Worm (Caenorhabditis elegans) whole organism, L3 larva: ENCODE measurements around the gene acr-21.

Experiments used
- R02D3.7 ChIP-seq: fragments of 150-350 bp; optimal IDR thresholded peaks from 2 replicates; lab custom pipeline; 2014; ENCODE audit warnings: missing biosample characterization, missing genetic modification characterization
- ZK546.5 ChIP-seq: sonication (generic microtip); optimal IDR thresholded peaks from 2 replicates; lab custom pipeline; 2017; ENCODE audit warnings: missing biosample characterization, missing genetic modification characterization
- aly-2 ChIP-seq: fragments of 150-350 bp; optimal IDR thresholded peaks from 2 replicates; lab custom pipeline; 2014; ENCODE audit warnings: missing biosample characterization, missing genetic modification characterization
- ceh-16 ChIP-seq: sonication (generic microtip); optimal IDR thresholded peaks from 2 replicates; lab custom pipeline; 2017; ENCODE audit warnings: missing biosample characterization, missing genetic modification characterization
- ceh-28 ChIP-seq: fragments of 150-350 bp; optimal IDR thresholded peaks from 2 replicates; lab custom pipeline; 2014; ENCODE audit warnings: missing biosample characterization, missing genetic modification reagents, missing genetic modification characterization
- ceh-82 ChIP-seq: fragments of 150-350 bp; optimal IDR thresholded peaks from 2 replicates; lab custom pipeline; 2014; ENCODE audit warnings: missing biosample characterization, missing genetic modification characterization
- ceh-9 ChIP-seq: sonication (generic microtip); optimal IDR thresholded peaks from 2 replicates; lab custom pipeline; 2018; ENCODE audit warnings: missing biosample characterization, missing genetic modification characterization
- daf-12 ChIP-seq: fragments of 150-350 bp; optimal IDR thresholded peaks from 2 replicates; lab custom pipeline; 2014; ENCODE audit warnings: missing biosample characterization, missing genetic modification reagents, missing genetic modification characterization
- egl-27 ChIP-seq: sonication (generic microtip); optimal IDR thresholded peaks from 4 replicates; lab custom pipeline; 2017; ENCODE audit warnings: missing biosample characterization, missing genetic modification reagents, missing genetic modification characterization
- egl-5 ChIP-seq: fragments of 150-350 bp; optimal IDR thresholded peaks from 2 replicates; lab custom pipeline; 2017; ENCODE audit warnings: missing biosample characterization, missing genetic modification reagents, missing genetic modification characterization, inconsistent platforms
- elt-2 ChIP-seq: sonication (generic microtip); optimal IDR thresholded peaks from 2 replicates; lab custom pipeline; 2016; ENCODE audit warnings: missing genetic modification reagents, mild to moderate bottlenecking, missing genetic modification characterization, missing compliant biosample characterization
- elt-3 ChIP-seq, 3 experiments: fragments of 150-350 bp in 1 of 3; sonication (generic microtip) in 2 of 3; optimal IDR thresholded peaks; 2 replicates in 2 of 3; 4 replicates in 1 of 3; lab custom pipeline; 2014 to 2017; ENCODE audit warnings: missing biosample characterization in 3 of 3, missing genetic modification characterization in 3 of 3
- eor-1 ChIP-seq, 2 experiments: fragments of 150-350 bp; optimal IDR thresholded peaks; 2 replicates each; lab custom pipeline; 2014 to 2018; ENCODE audit warnings: missing biosample characterization in 2 of 2, missing genetic modification characterization in 2 of 2
- fkh-10 ChIP-seq: sonication (generic microtip); optimal IDR thresholded peaks from 2 replicates; lab custom pipeline; 2017; ENCODE audit warnings: missing biosample characterization, missing genetic modification reagents, missing genetic modification characterization
- fkh-2 ChIP-seq: fragments of 150-350 bp; optimal IDR thresholded peaks from 2 replicates; lab custom pipeline; 2014; ENCODE audit warnings: missing biosample characterization, missing genetic modification reagents, missing genetic modification characterization
- fos-1 ChIP-seq: fragments of 150-350 bp; optimal IDR thresholded peaks from 2 replicates; lab custom pipeline; 2014; ENCODE audit warnings: missing biosample characterization, missing genetic modification characterization
- hmg-11 ChIP-seq: sonication (generic microtip); optimal IDR thresholded peaks from 2 replicates; lab custom pipeline; 2016; ENCODE audit warnings: missing genetic modification characterization, missing compliant biosample characterization
- jun-1 ChIP-seq: fragments of 150-350 bp; optimal IDR thresholded peaks from 2 replicates; lab custom pipeline; 2014; ENCODE audit warnings: missing biosample characterization, missing genetic modification reagents, missing genetic modification characterization
- lin-15B ChIP-seq: fragments of 150-350 bp; optimal IDR thresholded peaks from 2 replicates; lab custom pipeline; 2014; ENCODE audit warnings: missing biosample characterization, missing genetic modification characterization
- lin-39 ChIP-seq: fragments of 150-350 bp; optimal IDR thresholded peaks from 2 replicates; lab custom pipeline; 2018; ENCODE audit warnings: missing biosample characterization, missing genetic modification reagents, missing genetic modification characterization
- lsy-12 ChIP-seq: sonication (generic microtip); optimal IDR thresholded peaks from 2 replicates; lab custom pipeline; 2016; ENCODE audit warnings: mild to moderate bottlenecking, missing genetic modification characterization, missing compliant biosample characterization
- mdl-1 ChIP-seq: fragments of 150-350 bp; optimal IDR thresholded peaks from 2 replicates; lab custom pipeline; 2014; ENCODE audit warnings: missing biosample characterization, missing genetic modification characterization
- mml-1 ChIP-seq: fragments of 150-350 bp; sonication (generic microtip); optimal IDR thresholded peaks from 3 replicates; lab custom pipeline; 2014; ENCODE audit warnings: missing biosample characterization, missing genetic modification characterization
- nfya-1 ChIP-seq: sonication (generic microtip); optimal IDR thresholded peaks from 2 replicates; lab custom pipeline; 2017; ENCODE audit warnings: missing genetic modification characterization, mild to moderate bottlenecking, missing compliant biosample characterization, antibody characterized with exemption, moderate library complexity; ENCODE audit not compliant: insufficient read depth
- nhr-12 ChIP-seq: fragments of 150-350 bp; optimal IDR thresholded peaks from 2 replicates; lab custom pipeline; 2014; ENCODE audit warnings: missing biosample characterization, missing genetic modification characterization
- nhr-23 ChIP-seq: fragments of 150-350 bp; optimal IDR thresholded peaks from 2 replicates; lab custom pipeline; 2014; ENCODE audit warnings: missing biosample characterization, missing genetic modification reagents, missing genetic modification characterization
- nhr-237 ChIP-seq: fragments of 150-350 bp; optimal IDR thresholded peaks from 2 replicates; lab custom pipeline; 2014; ENCODE audit warnings: missing biosample characterization, missing genetic modification characterization
- nhr-28 ChIP-seq: fragments of 150-350 bp; optimal IDR thresholded peaks from 2 replicates; lab custom pipeline; 2014; ENCODE audit warnings: missing biosample characterization, missing genetic modification characterization
- nhr-43 ChIP-seq: sonication (generic microtip); optimal IDR thresholded peaks from 2 replicates; lab custom pipeline; 2016; ENCODE audit warnings: mild to moderate bottlenecking, missing genetic modification characterization, missing compliant biosample characterization; ENCODE audit not compliant: poor library complexity, severe bottlenecking
- nhr-67 ChIP-seq: fragments of 150-350 bp; optimal IDR thresholded peaks from 2 replicates; lab custom pipeline; 2014; ENCODE audit warnings: missing biosample characterization, missing genetic modification characterization
- nhr-76 ChIP-seq: fragments of 150-350 bp; sonication (generic microtip); optimal IDR thresholded peaks from 5 replicates; lab custom pipeline; 2014; ENCODE audit warnings: missing biosample characterization, missing genetic modification characterization
- nhr-77 ChIP-seq: fragments of 150-350 bp; optimal IDR thresholded peaks from 2 replicates; lab custom pipeline; 2014; ENCODE audit warnings: missing biosample characterization, missing genetic modification characterization
- pha-4 ChIP-seq: fragments of 150-350 bp; optimal IDR thresholded peaks from 2 replicates; lab custom pipeline; 2014; ENCODE audit warnings: missing biosample characterization, missing genetic modification reagents, missing genetic modification characterization
- pqm-1 ChIP-seq: fragments of 150-350 bp; optimal IDR thresholded peaks from 2 replicates; lab custom pipeline; 2017; ENCODE audit warnings: missing biosample characterization, missing genetic modification characterization, inconsistent platforms
- sea-2 ChIP-seq: fragments of 150-350 bp; sonication (generic microtip); optimal IDR thresholded peaks from 4 replicates; lab custom pipeline; 2014; ENCODE audit warnings: missing biosample characterization, missing genetic modification reagents, missing genetic modification characterization
- skn-1 ChIP-seq: fragments of 150-350 bp; optimal IDR thresholded peaks from 2 replicates; lab custom pipeline; 2014; ENCODE audit warnings: missing biosample characterization, missing genetic modification characterization
- snpc-4 ChIP-seq: fragments of 150-350 bp; optimal IDR thresholded peaks from 2 replicates; lab custom pipeline; 2014; ENCODE audit warnings: missing biosample characterization, missing genetic modification characterization
- tbx-2 ChIP-seq: sonication (generic microtip); optimal IDR thresholded peaks from 2 replicates; lab custom pipeline; 2016; ENCODE audit warnings: mild to moderate bottlenecking, missing genetic modification characterization, missing compliant biosample characterization
- unc-39 ChIP-seq: sonication (generic microtip); optimal IDR thresholded peaks from 4 replicates; lab custom pipeline; 2017; ENCODE audit warnings: missing biosample characterization, missing genetic modification characterization
- unc-62 ChIP-seq: fragments of 150-350 bp; sonication (generic microtip); optimal IDR thresholded peaks from 4 replicates; lab custom pipeline; 2014; ENCODE audit warnings: missing biosample characterization, missing genetic modification reagents, missing genetic modification characterization
- zag-1 ChIP-seq: fragments of 150-350 bp; optimal IDR thresholded peaks from 2 replicates; lab custom pipeline; 2014; ENCODE audit warnings: missing biosample characterization, missing genetic modification characterization
- ztf-11 ChIP-seq: fragments of 150-350 bp; optimal IDR thresholded peaks from 2 replicates; lab custom pipeline; 2014; ENCODE audit warnings: missing biosample characterization, missing genetic modification characterization
- ztf-4 ChIP-seq: fragments of 150-350 bp; optimal IDR thresholded peaks from 2 replicates; lab custom pipeline; 2014; ENCODE audit warnings: missing biosample characterization, missing genetic modification characterization

Gene acr-21

ce11 chrIII:6608101-6608672 lies 26.5 kb downstream of the acr-21 start, which contains the start of the genes mdh-2 and F20H11.4 (continued):
- TF ChIP-seq lin-39 (tag; lab: Kevin White, UChicago) (peak; percentile 77), eor-1 (tag; optimal IDR thresholded peaks at IDR 0.05; lab: Kevin White, UChicago) (no peak), mdl-1 (tag; lab: Kevin White, UChicago) (no peak), nhr-12 (tag; lab: Kevin White, UChicago) (no peak), nhr-76 (tag; lab: Kevin White, UChicago) (no peak), fkh-10 (GFP tag; lab: Kevin White, UChicago) (no peak), fos-1 (tag; lab: Kevin White, UChicago) (no peak), ceh-9 (tag; lab: Kevin White, UChicago) (no peak), elt-2 (peak; percentile 54), snpc-4 (tag; lab: Kevin White, UChicago) (peak; percentile 62), pha-4 (tag; lab: Kevin White, UChicago) (peak; percentile 95), nfya-1 (tag; lab: Kevin White, UChicago) (peak; percentile 87), ztf-4 (tag; lab: Kevin White, UChicago) (no peak), R02D3.7 (tag; lab: Kevin White, UChicago) (peak; percentile 52), nhr-77 (tag; lab: Kevin White, UChicago) (no peak), sea-2 (GFP tag; lab: Kevin White, UChicago) (no peak), ceh-82 (tag; lab: Kevin White, UChicago) (no peak)

- TF ChIP-seq mml-1 (tag; lab: Kevin White, UChicago), result no peak
- TF ChIP-seq egl-5 (tag; lab: Kevin White, UChicago), result no peak
- TF ChIP-seq ceh-28, result no peak
- no peak for TF ChIP-seq nhr-237 (tag; lab: Kevin White, UChicago)
- TF ChIP-seq fkh-10 (GFP tag; lab: Kevin White, UChicago), result no peak
- TF ChIP-seq pha-4 (tag; lab: Kevin White, UChicago), result no peak
- TF ChIP-seq snpc-4 (tag; lab: Kevin White, UChicago), result no peak
- TF ChIP-seq fkh-2 (tag; lab: Kevin White, UChicago), result no peak
- no peak for TF ChIP-seq ZK546.5 (tag; lab: Kevin White, UChicago)
- no peak for TF ChIP-seq jun-1
- no peak for TF ChIP-seq nhr-67
- TF ChIP-seq tbx-2 (tag; lab: Kevin White, UChicago), result no peak
- TF ChIP-seq skn-1, result no peak
- no peak for TF ChIP-seq ztf-11 (tag; lab: Kevin White, UChicago)
- TF ChIP-seq elt-3 (tag; optimal IDR thresholded peaks at IDR 0.05; lab: Kevin White, UChicago), result no peak
- no peak for TF ChIP-seq nhr-23
- TF ChIP-seq egl-27 (tag; lab: Kevin White, UChicago), result no peak
- no peak for TF ChIP-seq nhr-28 (tag; lab: Kevin White, UChicago)
- no peak for TF ChIP-seq nhr-12 (tag; lab: Kevin White, UChicago)
- no peak for TF ChIP-seq zag-1 (tag; lab: Kevin White, UChicago)
- TF ChIP-seq, all 47 proteins: peak for 0
Measured at ce11 chrIII:6610522-6610921, 28.8 kb downstream of the acr-21 start, which contains the start of gene srh-40. TSS of gene srh-40 (plus strand) at chrIII:6610822.

DNA sequence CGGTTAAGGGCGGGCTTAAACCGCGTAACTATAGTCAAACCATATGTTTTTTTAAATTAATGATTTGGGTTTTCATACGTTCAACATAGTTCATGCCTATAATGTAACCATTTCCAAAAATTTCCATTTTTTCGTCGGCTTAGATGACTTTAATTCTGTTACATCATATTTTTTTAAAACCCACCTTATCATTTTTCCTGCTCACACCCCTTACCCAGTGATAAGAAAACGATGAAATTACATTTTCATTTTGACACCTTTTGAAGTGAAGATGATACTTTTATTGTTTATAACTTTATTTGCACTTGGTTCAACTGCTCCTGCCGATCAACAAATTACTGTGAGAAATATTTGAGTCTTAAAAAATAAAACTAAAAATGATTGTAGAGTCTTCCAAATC lies 30.6 kb downstream of the acr-21 start, which contains the start of gene ctsa-4.2:
Gene ctsa-4.2, plus strand, starts transcription at position 247 of the 400 bp plus-strand sequence.
- TF ChIP-seq elt-2 (peak; percentile 83), ceh-16 (tag; lab: Kevin White, UChicago) (no peak), skn-1 (peak; percentile 58)

- TF ChIP-seq nhr-12 (tag; lab: Kevin White, UChicago), result no peak
- no peak for TF ChIP-seq mml-1 (tag; lab: Kevin White, UChicago)
- no peak for TF ChIP-seq daf-12 (tag; lab: Kevin White, UChicago)
- TF ChIP-seq unc-39, result no peak
- TF ChIP-seq egl-27 (tag; lab: Kevin White, UChicago), result no peak
- no peak for TF ChIP-seq ZK546.5 (tag; lab: Kevin White, UChicago)
- no peak for TF ChIP-seq aly-2 (tag; lab: Kevin White, UChicago)
- TF ChIP-seq unc-62, result no peak
- TF ChIP-seq ceh-9 (tag; lab: Kevin White, UChicago), result no peak
- peak; percentile 66 for TF ChIP-seq lin-39 (tag; lab: Kevin White, UChicago)
- TF ChIP-seq snpc-4 (tag; lab: Kevin White, UChicago), result no peak
- TF ChIP-seq nhr-43, result no peak
- TF ChIP-seq sea-2 (GFP tag; lab: Kevin White, UChicago), result no peak
- no peak for TF ChIP-seq pqm-1 (tag; lab: Kevin White, UChicago)
- TF ChIP-seq fos-1 (tag; lab: Kevin White, UChicago), result no peak
- TF ChIP-seq hmg-11, result peak; percentile 21
- TF ChIP-seq ceh-16 (tag; lab: Kevin White, UChicago), result no peak
- no peak for TF ChIP-seq fkh-2 (tag; lab: Kevin White, UChicago)
- TF ChIP-seq nfya-1 (tag; lab: Kevin White, UChicago), result peak; percentile 49
- no peak for TF ChIP-seq lsy-12
- peak; percentile 27 for TF ChIP-seq nhr-23
- peak; percentile 71 for TF ChIP-seq lin-15B
- no peak for TF ChIP-seq nhr-67
- no peak for TF ChIP-seq ztf-11 (tag; lab: Kevin White, UChicago)
- TF ChIP-seq egl-5 (tag; lab: Kevin White, UChicago), result peak; percentile 52
- TF ChIP-seq zag-1 (tag; lab: Kevin White, UChicago), result no peak
- peak; percentile 14 for TF ChIP-seq elt-2
- no peak for TF ChIP-seq ceh-82 (tag; lab: Kevin White, UChicago)
- TF ChIP-seq elt-3 (tag; optimal IDR thresholded peaks at IDR 0.05; lab: Kevin White, UChicago), result no peak
- no peak for TF ChIP-seq jun-1
Measured at ce11 chrIII:6615064-6615463, 33.4 kb downstream of the acr-21 start, which contains the start of gene cmtr-2. TSS of gene cmtr-2 (plus strand) at chrIII:6615414.
